Fruit fly (Drosophila melanogaster): ENCODE data around the gene MED18.

The MED18 gene

DNA sequence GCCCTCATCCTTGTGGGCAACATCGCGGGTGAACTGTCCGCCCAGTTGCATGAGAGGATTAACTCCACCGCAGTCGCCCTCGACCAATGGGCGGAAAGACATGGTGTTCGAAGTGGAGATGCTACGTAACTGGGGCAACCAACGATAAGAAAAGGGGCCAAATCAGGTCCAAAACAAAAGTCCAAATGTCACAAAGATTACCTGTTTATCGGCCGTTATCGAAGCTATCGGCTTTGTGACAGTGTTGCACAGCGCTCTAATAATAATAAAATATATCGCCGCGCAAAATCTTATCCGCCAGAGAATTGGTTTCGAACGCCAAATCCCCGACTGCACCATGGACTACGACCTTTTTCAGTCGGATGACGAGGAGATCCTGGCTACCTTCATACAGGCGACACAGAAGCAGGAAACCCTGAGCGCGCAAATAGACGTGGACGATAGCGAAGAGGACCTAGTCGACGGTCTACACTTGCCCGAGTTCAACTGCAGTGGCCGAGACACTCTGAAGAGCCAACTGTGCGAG, 2.9 kb downstream of the MED18 start, which contains the start of the genes CG14803 and Pex5:
Gene CG14803, plus strand, starts transcription at position 285 of the 526 bp plus-strand sequence.
Gene Pex5, minus strand, starts transcription at position 476 of the 526 bp plus-strand sequence.
- TF ChIP-seq bab1 (GFP tag; optimal IDR thresholded peaks at IDR 0.05), result peak; percentile 63
- peak; percentile 48 for TF ChIP-seq Mnt (GFP tag; optimal IDR thresholded peaks at IDR 0.05)
- TF ChIP-seq cnc (optimal IDR thresholded peaks at IDR 0.05), result no peak
- TF ChIP-seq Crg-1 (GFP tag; optimal IDR thresholded peaks at IDR 0.05), result peak; percentile 24
- TF ChIP-seq pad (GFP tag; optimal IDR thresholded peaks at IDR 0.05), result peak; percentile 47
- TF ChIP-seq CG33017 (tag; optimal IDR thresholded peaks at IDR 0.05), result no peak
- no peak for TF ChIP-seq Clk (GFP tag; optimal IDR thresholded peaks at IDR 0.05)
- TF ChIP-seq kay (GFP tag; ENCODE audit: borderline replicate concordance), result no peak
- peak; percentile 56 for TF ChIP-seq CG1620 (GFP tag; optimal IDR thresholded peaks at IDR 0.05)
- no peak for TF ChIP-seq CG14711 (tag; optimal IDR thresholded peaks at IDR 0.05)
- TF ChIP-seq ovo (GFP tag; optimal IDR thresholded peaks at IDR 0.05), result no peak
- TF ChIP-seq toe (GFP tag; optimal IDR thresholded peaks at IDR 0.05), result no peak
- TF ChIP-seq CG7101 (tag; optimal IDR thresholded peaks at IDR 0.05), result peak; percentile 55
- TF ChIP-seq CG11617 (GFP tag; optimal IDR thresholded peaks at IDR 0.05), result peak; percentile 21
- TF ChIP-seq CG5204 (GFP tag; optimal IDR thresholded peaks at IDR 0.05), result no peak
- no peak for TF ChIP-seq tj (GFP tag; optimal IDR thresholded peaks at IDR 0.05)
- TF ChIP-seq Hr96 (GFP tag; optimal IDR thresholded peaks at IDR 0.05), result no peak
- no peak for TF ChIP-seq cic (GFP tag; optimal IDR thresholded peaks at IDR 0.05)
- TF ChIP-seq CG12768 (GFP tag; optimal IDR thresholded peaks at IDR 0.05), result peak; percentile 63
- TF ChIP-seq CG7045 (GFP tag; optimal IDR thresholded peaks at IDR 0.05), result no peak

DNA sequence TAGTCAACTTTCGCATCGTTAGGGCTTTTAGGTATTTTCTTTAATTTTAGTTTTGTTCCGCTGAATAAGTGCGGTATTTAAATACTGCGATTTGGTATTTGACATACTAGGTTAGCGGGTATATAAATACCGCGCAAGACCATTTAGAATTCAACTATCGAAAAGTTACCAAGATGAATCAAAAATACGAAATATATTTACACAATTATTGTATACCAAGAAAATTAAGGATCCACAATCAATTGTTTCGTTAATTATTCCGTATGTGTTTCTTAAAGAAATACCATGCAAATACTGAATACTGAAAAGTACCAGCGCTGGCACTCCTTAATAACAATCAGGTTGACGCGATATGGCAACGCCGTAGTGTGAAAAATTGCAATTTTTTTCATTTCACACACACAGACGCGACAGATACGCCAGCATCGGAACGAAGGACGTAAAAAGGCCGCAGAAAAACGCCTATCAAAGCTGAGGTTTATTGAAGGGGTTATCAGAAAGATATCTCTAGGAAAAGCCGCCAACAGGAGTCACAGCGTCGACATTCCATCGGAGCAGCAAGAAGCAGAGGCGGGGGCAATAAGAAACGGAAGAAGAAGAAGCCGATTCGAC, 7.9 kb downstream of the MED18 start, which contains the start of the genes Pgam5 and Vps26:
Gene Pgam5, minus strand, starts transcription at position 51 of the 612 bp plus-strand sequence.
Gene Vps26, plus strand, starts transcription at position 339 of the 612 bp plus-strand sequence.
- TF ChIP-seq cic (GFP tag; optimal IDR thresholded peaks at IDR 0.05) (no peak), pad (GFP tag; optimal IDR thresholded peaks at IDR 0.05) (peak; percentile 12), tj (GFP tag; optimal IDR thresholded peaks at IDR 0.05) (peak; percentile 67), CG33017 (tag; optimal IDR thresholded peaks at IDR 0.05) (no peak), Mnt (GFP tag; optimal IDR thresholded peaks at IDR 0.05) (peak; percentile 52), CG12768 (GFP tag; optimal IDR thresholded peaks at IDR 0.05) (no peak), CG14711 (tag; optimal IDR thresholded peaks at IDR 0.05) (peak; percentile 5)

DNA sequence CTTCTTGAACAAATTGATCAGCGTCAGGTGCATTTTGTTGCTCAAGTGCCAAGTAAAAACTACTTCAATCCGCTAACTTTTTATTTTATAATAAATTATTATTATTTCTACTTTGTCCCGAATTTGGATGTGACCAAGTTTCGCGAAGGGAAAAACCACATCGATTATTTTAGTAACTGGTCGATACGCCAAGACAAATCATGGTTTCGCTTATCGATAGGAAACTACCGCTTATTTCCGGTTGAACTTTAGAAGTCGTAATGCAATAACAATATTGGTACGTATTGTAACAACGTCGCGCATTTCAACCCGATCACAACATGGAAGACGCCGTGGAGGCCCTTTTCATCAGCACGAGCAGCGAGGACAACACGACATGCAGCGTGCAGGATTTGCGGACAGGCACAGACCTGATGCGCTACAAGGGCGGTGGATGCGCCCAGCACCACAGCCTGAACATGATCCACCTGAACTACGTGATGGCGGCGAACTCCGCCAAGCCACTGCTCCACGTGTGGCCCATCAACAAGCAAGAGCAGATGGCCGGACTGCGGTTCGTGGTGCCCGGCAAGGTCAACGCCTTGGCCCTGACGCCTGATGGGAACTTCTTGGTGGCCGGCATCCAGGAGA, 11.5 kb downstream of the MED18 start, which contains the start of the genes CG14817 and CG14805:
Gene CG14817, minus strand, starts transcription at position 164 of the 630 bp plus-strand sequence.
Gene CG14805, plus strand, starts transcription at position 211 of the 630 bp plus-strand sequence.
- peak; percentile 79 for TF ChIP-seq CG14711 (tag; optimal IDR thresholded peaks at IDR 0.05)
- no peak for TF ChIP-seq Clk (GFP tag; optimal IDR thresholded peaks at IDR 0.05)
- TF ChIP-seq CG12768 (GFP tag; optimal IDR thresholded peaks at IDR 0.05), result peak; percentile 58
- TF ChIP-seq CG7045 (GFP tag; optimal IDR thresholded peaks at IDR 0.05), result peak; percentile 58
- TF ChIP-seq CG7101 (tag; optimal IDR thresholded peaks at IDR 0.05), result peak; percentile 92
- peak; percentile 90 for TF ChIP-seq CG11617 (GFP tag; optimal IDR thresholded peaks at IDR 0.05)
- peak; percentile 63 for TF ChIP-seq tj (GFP tag; optimal IDR thresholded peaks at IDR 0.05)
- TF ChIP-seq pad (GFP tag; optimal IDR thresholded peaks at IDR 0.05), result peak; percentile 70
- no peak for TF ChIP-seq Hr96 (GFP tag; optimal IDR thresholded peaks at IDR 0.05)
- peak; percentile 76 for TF ChIP-seq Crg-1 (GFP tag; optimal IDR thresholded peaks at IDR 0.05)
- TF ChIP-seq cnc (optimal IDR thresholded peaks at IDR 0.05), result no peak
- TF ChIP-seq toe (GFP tag; optimal IDR thresholded peaks at IDR 0.05), result no peak
- TF ChIP-seq CG5204 (GFP tag; optimal IDR thresholded peaks at IDR 0.05), result no peak
- TF ChIP-seq kay (GFP tag; ENCODE audit: borderline replicate concordance), result no peak
- TF ChIP-seq Mnt (GFP tag; optimal IDR thresholded peaks at IDR 0.05), result peak; percentile 84
- peak; percentile 71 for TF ChIP-seq ovo (GFP tag; optimal IDR thresholded peaks at IDR 0.05)
- TF ChIP-seq CG1620 (GFP tag; optimal IDR thresholded peaks at IDR 0.05), result peak; percentile 68
- TF ChIP-seq cic (GFP tag; optimal IDR thresholded peaks at IDR 0.05), result peak; percentile 31
- peak; percentile 95 for TF ChIP-seq bab1 (GFP tag; optimal IDR thresholded peaks at IDR 0.05)
- peak; percentile 65 for TF ChIP-seq CG33017 (tag; optimal IDR thresholded peaks at IDR 0.05)

DNA sequence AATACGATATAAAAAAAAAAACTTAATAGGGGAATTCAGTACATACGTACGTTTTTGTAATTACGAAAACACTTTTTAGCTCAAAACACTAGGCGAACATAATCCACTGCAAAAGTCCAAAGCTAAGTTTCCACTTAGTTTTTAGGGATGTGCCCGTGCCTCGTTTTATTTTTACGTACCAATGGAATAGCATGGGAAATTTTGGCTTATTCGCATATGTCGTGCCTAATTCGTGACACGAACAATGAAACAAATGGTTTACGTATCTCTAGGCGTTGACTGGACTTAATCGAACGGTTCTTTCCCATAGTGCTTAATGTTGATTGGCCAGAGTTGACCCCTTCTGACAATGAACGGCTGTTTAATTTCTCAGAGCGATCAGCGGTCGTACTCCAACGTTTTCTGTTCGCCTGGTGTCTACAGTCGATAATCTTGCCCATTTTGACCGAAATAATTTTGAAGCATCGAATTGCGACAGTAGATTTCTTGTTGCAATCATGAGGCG, 13.9 kb downstream of the MED18 start, which contains the start of gene CG14818:
Gene CG14818, minus strand, starts transcription at position 169 of the 505 bp plus-strand sequence.
- TF ChIP-seq CG33017 (tag; optimal IDR thresholded peaks at IDR 0.05) (no peak), CG12768 (GFP tag; optimal IDR thresholded peaks at IDR 0.05) (peak; percentile 36), ovo (GFP tag; optimal IDR thresholded peaks at IDR 0.05) (peak; percentile 89), Hr96 (GFP tag; optimal IDR thresholded peaks at IDR 0.05) (peak; percentile 6), CG14711 (tag; optimal IDR thresholded peaks at IDR 0.05) (peak; percentile 47), tj (GFP tag; optimal IDR thresholded peaks at IDR 0.05) (peak; percentile 53), toe (GFP tag; optimal IDR thresholded peaks at IDR 0.05) (no peak), CG1620 (GFP tag; optimal IDR thresholded peaks at IDR 0.05) (peak; percentile 78), CG7101 (tag; optimal IDR thresholded peaks at IDR 0.05) (peak; percentile 69), Mnt (GFP tag; optimal IDR thresholded peaks at IDR 0.05) (peak; percentile 66), kay (GFP tag; ENCODE audit: borderline replicate concordance) (no peak), CG11617 (GFP tag; optimal IDR thresholded peaks at IDR 0.05) (peak; percentile 55), bab1 (GFP tag; optimal IDR thresholded peaks at IDR 0.05) (peak; percentile 85), Clk (GFP tag; optimal IDR thresholded peaks at IDR 0.05) (peak; percentile 20), pad (GFP tag; optimal IDR thresholded peaks at IDR 0.05) (peak; percentile 99), cic (GFP tag; optimal IDR thresholded peaks at IDR 0.05) (no peak)

DNA sequence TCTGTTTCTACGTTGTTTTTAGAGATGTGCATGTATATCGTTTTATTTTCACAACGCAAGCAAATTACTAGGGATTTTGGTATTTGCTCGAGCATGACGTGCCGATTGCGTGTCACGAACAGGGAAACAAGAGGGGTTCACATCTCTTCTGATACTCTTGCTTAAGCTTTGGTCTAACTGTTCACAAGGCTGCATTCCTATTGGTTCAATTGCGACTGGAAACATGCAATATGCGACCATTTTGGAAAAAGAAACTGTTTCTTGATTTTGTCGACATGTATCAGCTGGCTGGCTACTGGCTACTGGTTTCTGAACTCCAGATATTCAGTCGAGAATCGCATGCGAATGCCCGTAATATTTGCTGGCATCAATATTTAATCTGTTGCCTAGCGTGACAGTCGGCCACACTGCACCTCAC, 14.4 kb downstream of the MED18 start, which contains the start of gene Coa8:
Gene Coa8, plus strand, starts transcription at position 144 of the 418 bp plus-strand sequence.
- TF ChIP-seq CG5204 (GFP tag; optimal IDR thresholded peaks at IDR 0.05) (no peak), kay (GFP tag; ENCODE audit: borderline replicate concordance) (no peak), bab1 (GFP tag; optimal IDR thresholded peaks at IDR 0.05) (peak; percentile 72), Hr96 (GFP tag; optimal IDR thresholded peaks at IDR 0.05) (peak; percentile 70), pad (GFP tag; optimal IDR thresholded peaks at IDR 0.05) (peak; percentile 83), Crg-1 (GFP tag; optimal IDR thresholded peaks at IDR 0.05) (peak; percentile 47), CG11617 (GFP tag; optimal IDR thresholded peaks at IDR 0.05) (peak; percentile 60), CG14711 (tag; optimal IDR thresholded peaks at IDR 0.05) (peak; percentile 43), CG7045 (GFP tag; optimal IDR thresholded peaks at IDR 0.05) (no peak), CG1620 (GFP tag; optimal IDR thresholded peaks at IDR 0.05) (peak; percentile 60), CG7101 (tag; optimal IDR thresholded peaks at IDR 0.05) (peak; percentile 78), ovo (GFP tag; optimal IDR thresholded peaks at IDR 0.05) (peak; percentile 73), cic (GFP tag; optimal IDR thresholded peaks at IDR 0.05) (no peak), cnc (optimal IDR thresholded peaks at IDR 0.05) (no peak), Clk (GFP tag; optimal IDR thresholded peaks at IDR 0.05) (peak; percentile 11), CG12768 (GFP tag; optimal IDR thresholded peaks at IDR 0.05) (peak; percentile 29), CG33017 (tag; optimal IDR thresholded peaks at IDR 0.05) (peak; percentile 16), Mnt (GFP tag; optimal IDR thresholded peaks at IDR 0.05) (peak; percentile 67), toe (GFP tag; optimal IDR thresholded peaks at IDR 0.05) (peak; percentile 2), tj (GFP tag; optimal IDR thresholded peaks at IDR 0.05) (peak; percentile 42)
